Worm (Caenorhabditis elegans) whole organism, L2 larva: ENCODE data around the gene chin-1.

ENCODE experiments used
- F13H6.1 ChIP-seq: sonication (generic microtip); optimal IDR thresholded peaks from 2 replicates; lab custom pipeline; 2016; ENCODE audit warnings: missing genetic modification characterization, missing compliant biosample characterization
- ZK546.5 ChIP-seq: sonication (generic microtip); optimal IDR thresholded peaks from 2 replicates; lab custom pipeline; 2017; ENCODE audit warnings: missing biosample characterization, missing genetic modification characterization
- alr-1 ChIP-seq: fragments of 150-350 bp; optimal IDR thresholded peaks from 2 replicates; lab custom pipeline; 2014; ENCODE audit warnings: missing biosample characterization, missing genetic modification characterization
- aly-2 ChIP-seq: fragments of 150-350 bp; optimal IDR thresholded peaks from 2 replicates; lab custom pipeline; 2014; ENCODE audit warnings: missing biosample characterization, missing genetic modification characterization
- ama-1 ChIP-seq: fragments of 150-350 bp; optimal IDR thresholded peaks from 2 replicates; lab custom pipeline; 2018; ENCODE audit warnings: inconsistent platforms
- ceh-16 ChIP-seq: fragments of 150-350 bp; optimal IDR thresholded peaks from 2 replicates; lab custom pipeline; 2014; ENCODE audit warnings: missing biosample characterization, missing genetic modification characterization
- crh-2 ChIP-seq: sonication (generic microtip); optimal IDR thresholded peaks from 2 replicates; lab custom pipeline; 2017; ENCODE audit warnings: missing biosample characterization, missing genetic modification characterization
- dmd-4 ChIP-seq: sonication (generic microtip); optimal IDR thresholded peaks from 2 replicates; lab custom pipeline; 2017; ENCODE audit warnings: missing biosample characterization, missing genetic modification characterization
- egl-27 ChIP-seq: sonication (generic microtip); optimal IDR thresholded peaks from 3 replicates; lab custom pipeline; 2017; ENCODE audit warnings: missing biosample characterization, missing genetic modification reagents, missing genetic modification characterization
- elt-3 ChIP-seq: sonication (generic microtip); optimal IDR thresholded peaks from 2 replicates; lab custom pipeline; 2017; ENCODE audit warnings: missing biosample characterization, missing genetic modification characterization
- gmeb-1 ChIP-seq: fragments of 150-350 bp; optimal IDR thresholded peaks from 2 replicates; lab custom pipeline; 2014; ENCODE audit warnings: missing biosample characterization, missing genetic modification characterization
- lsy-2 ChIP-seq, 2 experiments: fragments of 150-350 bp in 1 of 2; sonication (generic microtip) in 1 of 2; optimal IDR thresholded peaks; 2 replicates each; lab custom pipeline; 2014 to 2017; ENCODE audit warnings: missing biosample characterization in 2 of 2, missing genetic modification characterization in 2 of 2
- mab-5 ChIP-seq: fragments of 150-350 bp; optimal IDR thresholded peaks from 2 replicates; lab custom pipeline; 2014; ENCODE audit warnings: missing biosample characterization, missing genetic modification characterization
- mbf-1 ChIP-seq: sonication (generic microtip); optimal IDR thresholded peaks from 2 replicates; lab custom pipeline; 2017; ENCODE audit warnings: missing biosample characterization, missing genetic modification characterization
- nhr-10 ChIP-seq: sonication (generic microtip); optimal IDR thresholded peaks from 2 replicates; lab custom pipeline; 2017; ENCODE audit warnings: missing biosample characterization, missing genetic modification characterization
- nhr-11 ChIP-seq: fragments of 150-350 bp; optimal IDR thresholded peaks from 2 replicates; lab custom pipeline; 2014; ENCODE audit warnings: missing biosample characterization, missing genetic modification characterization
- nhr-12 ChIP-seq: fragments of 150-350 bp; optimal IDR thresholded peaks from 2 replicates; lab custom pipeline; 2014; ENCODE audit warnings: missing biosample characterization, missing genetic modification characterization
- nhr-129 ChIP-seq: fragments of 150-350 bp; optimal IDR thresholded peaks from 2 replicates; lab custom pipeline; 2014; ENCODE audit warnings: missing biosample characterization, missing genetic modification characterization
- nhr-21 ChIP-seq: fragments of 150-350 bp; optimal IDR thresholded peaks from 2 replicates; lab custom pipeline; 2014; ENCODE audit warnings: missing biosample characterization, missing genetic modification characterization
- nhr-23 ChIP-seq: fragments of 150-350 bp; optimal IDR thresholded peaks from 2 replicates; lab custom pipeline; 2014; ENCODE audit warnings: missing biosample characterization, missing genetic modification reagents, missing genetic modification characterization
- nhr-25 ChIP-seq: fragments of 150-350 bp; sonication (generic microtip); optimal IDR thresholded peaks from 3 replicates; lab custom pipeline; 2014; ENCODE audit warnings: missing biosample characterization, missing genetic modification characterization
- nhr-6 ChIP-seq: fragments of 150-350 bp; optimal IDR thresholded peaks from 2 replicates; lab custom pipeline; 2014; ENCODE audit warnings: missing biosample characterization, missing genetic modification characterization
- peb-1 ChIP-seq: fragments of 150-350 bp; optimal IDR thresholded peaks from 2 replicates; lab custom pipeline; 2014; ENCODE audit warnings: missing biosample characterization, missing genetic modification characterization
- sem-4 ChIP-seq: fragments of 150-350 bp; optimal IDR thresholded peaks from 2 replicates; lab custom pipeline; 2014; ENCODE audit warnings: missing biosample characterization, missing genetic modification reagents, missing genetic modification characterization
- sma-3 ChIP-seq: sonication (generic microtip); optimal IDR thresholded peaks from 2 replicates; lab custom pipeline; 2016; ENCODE audit warnings: missing genetic modification reagents, missing genetic modification characterization, missing compliant biosample characterization
- snpc-4 ChIP-seq: fragments of 150-350 bp; optimal IDR thresholded peaks from 2 replicates; lab custom pipeline; 2014; ENCODE audit warnings: missing biosample characterization, missing genetic modification characterization
- unc-39 ChIP-seq: fragments of 150-350 bp; optimal IDR thresholded peaks from 2 replicates; lab custom pipeline; 2014; ENCODE audit warnings: missing biosample characterization, missing genetic modification characterization
- unc-55 ChIP-seq: fragments of 150-350 bp; sonication (generic microtip); optimal IDR thresholded peaks from 3 replicates; lab custom pipeline; 2014; ENCODE audit warnings: missing biosample characterization, missing genetic modification reagents, missing genetic modification characterization
- unc-62 ChIP-seq: fragments of 150-350 bp; optimal IDR thresholded peaks from 2 replicates; lab custom pipeline; 2014; ENCODE audit warnings: missing biosample characterization, missing genetic modification reagents, missing genetic modification characterization
- zag-1 ChIP-seq: fragments of 150-350 bp; optimal IDR thresholded peaks from 2 replicates; lab custom pipeline; 2014; ENCODE audit warnings: missing biosample characterization, missing genetic modification characterization
- ztf-1 ChIP-seq: fragments of 200-800 bp; sonication (Bioruptor generic); conservative IDR thresholded peaks from 2 replicates; pipeline ENCODE4 v1.3.6; 2022; ENCODE audit warnings: missing genetic modification characterization, missing compliant biosample characterization
- ztf-11 ChIP-seq: sonication (generic microtip); optimal IDR thresholded peaks from 2 replicates; lab custom pipeline; 2017; ENCODE audit warnings: missing biosample characterization, missing genetic modification characterization
- ztf-4 ChIP-seq: fragments of 150-350 bp; optimal IDR thresholded peaks from 2 replicates; lab custom pipeline; 2014; ENCODE audit warnings: missing biosample characterization, missing genetic modification characterization

The chin-1 gene

ce11 chrIII:1054096-1054495 lies 17.1 kb upstream of the chin-1 start:
- TF ChIP-seq ama-1 (lab: Kevin White, UChicago), result no peak
- no peak for TF ChIP-seq egl-27 (tag; lab: Kevin White, UChicago)
- no peak for TF ChIP-seq nhr-21 (tag; lab: Kevin White, UChicago)
- no peak for TF ChIP-seq nhr-11 (tag; lab: Kevin White, UChicago)
- TF ChIP-seq unc-55, result no peak
- no peak for TF ChIP-seq gmeb-1 (tag; lab: Kevin White, UChicago)
- no peak for TF ChIP-seq elt-3 (tag; lab: Kevin White, UChicago)
- TF ChIP-seq nhr-25 (tag; lab: Kevin White, UChicago), result no peak
- no peak for TF ChIP-seq sem-4
- TF ChIP-seq ztf-1 (GFP tag; lab: Robert Waterston, UW), result no peak
- no peak for TF ChIP-seq F13H6.1 (tag; lab: Kevin White, UChicago)
- TF ChIP-seq alr-1 (tag; lab: Kevin White, UChicago), result no peak
- TF ChIP-seq ztf-4 (tag; lab: Kevin White, UChicago), result no peak
- TF ChIP-seq nhr-12, result no peak
- TF ChIP-seq unc-39 (tag; lab: Kevin White, UChicago), result no peak

- TF ChIP-seq nhr-25 (tag; lab: Kevin White, UChicago) (peak; percentile 3), sem-4 (no peak), ZK546.5 (tag; lab: Kevin White, UChicago) (no peak), nhr-10 (tag; lab: Kevin White, UChicago) (no peak)
These were observed 16.1 kb upstream of the chin-1 start, which contains the start of gene fbxo-11.2 for ce11 chrIII:1053067-1053466. fbxo-11.2 (minus strand) TSS chrIII:1053242.

- no peak for TF ChIP-seq nhr-12
- no peak for TF ChIP-seq unc-62 (GFP tag; lab: Kevin White, UChicago)
- no peak for TF ChIP-seq snpc-4 (tag; lab: Kevin White, UChicago)
- TF ChIP-seq nhr-25 (tag; lab: Kevin White, UChicago), result no peak
- TF ChIP-seq, all 48 proteins: peak for 0
These were observed 15.3 kb upstream of the chin-1 start for ce11 chrIII:1052291-1052690.

ce11 chrIII:1051877-1052276 lies 14.9 kb upstream of the chin-1 start:
- TF ChIP-seq nhr-129 (tag; lab: Kevin White, UChicago), result no peak
- TF ChIP-seq ztf-11 (tag; lab: Kevin White, UChicago), result no peak
- no peak for TF ChIP-seq F13H6.1 (tag; lab: Kevin White, UChicago)
- TF ChIP-seq unc-62 (GFP tag; lab: Kevin White, UChicago), result no peak

ce11 chrIII:1043790-1044189 lies 6.8 kb upstream of the chin-1 start:
- TF ChIP-seq mab-5, result no peak
- no peak for TF ChIP-seq mbf-1 (tag; lab: Kevin White, UChicago)
- no peak for TF ChIP-seq dmd-4 (tag; lab: Kevin White, UChicago)
- no peak for TF ChIP-seq ceh-16 (tag; lab: Kevin White, UChicago)
- TF ChIP-seq ZK546.5 (tag; lab: Kevin White, UChicago), result no peak
- TF ChIP-seq ama-1 (lab: Kevin White, UChicago), result no peak
- TF ChIP-seq peb-1 (tag; lab: Kevin White, UChicago), result no peak
- no peak for TF ChIP-seq elt-3 (tag; lab: Kevin White, UChicago)
- TF ChIP-seq sma-3 (GFP tag; lab: Kevin White, UChicago), result no peak
- TF ChIP-seq snpc-4 (tag; lab: Kevin White, UChicago), result no peak
- no peak for TF ChIP-seq nhr-23 (tag; lab: Kevin White, UChicago)
- no peak for TF ChIP-seq nhr-21 (tag; lab: Kevin White, UChicago)
- no peak for TF ChIP-seq crh-2 (tag; lab: Kevin White, UChicago)

ce11 chrIII:1040059-1040458 lies 3.0 kb upstream of the chin-1 start:
- TF ChIP-seq alr-1 (tag; lab: Kevin White, UChicago), result no peak
- no peak for TF ChIP-seq ama-1 (lab: Kevin White, UChicago)
- no peak for TF ChIP-seq nhr-12
- no peak for TF ChIP-seq lsy-2 (tag; optimal IDR thresholded peaks at IDR 0.05; lab: Kevin White, UChicago)
- TF ChIP-seq unc-62 (GFP tag; lab: Kevin White, UChicago), result no peak
- no peak for TF ChIP-seq ceh-16 (tag; lab: Kevin White, UChicago)
- no peak for TF ChIP-seq sma-3 (GFP tag; lab: Kevin White, UChicago)
- TF ChIP-seq aly-2 (tag; lab: Kevin White, UChicago), result no peak
- no peak for TF ChIP-seq nhr-6 (tag; lab: Kevin White, UChicago)
- no peak for TF ChIP-seq snpc-4 (tag; lab: Kevin White, UChicago)
- TF ChIP-seq nhr-25 (tag; lab: Kevin White, UChicago), result no peak
- TF ChIP-seq egl-27 (tag; lab: Kevin White, UChicago), result no peak
- TF ChIP-seq nhr-129 (tag; lab: Kevin White, UChicago), result no peak
- no peak for TF ChIP-seq nhr-21 (tag; lab: Kevin White, UChicago)
- no peak for TF ChIP-seq elt-3 (tag; lab: Kevin White, UChicago)
- TF ChIP-seq zag-1 (tag; lab: Kevin White, UChicago), result no peak
- TF ChIP-seq unc-39 (tag; lab: Kevin White, UChicago), result no peak
